Worm (Caenorhabditis elegans): ENCODE results near the gene T28A11.18.

The T28A11.18 gene

DNA sequence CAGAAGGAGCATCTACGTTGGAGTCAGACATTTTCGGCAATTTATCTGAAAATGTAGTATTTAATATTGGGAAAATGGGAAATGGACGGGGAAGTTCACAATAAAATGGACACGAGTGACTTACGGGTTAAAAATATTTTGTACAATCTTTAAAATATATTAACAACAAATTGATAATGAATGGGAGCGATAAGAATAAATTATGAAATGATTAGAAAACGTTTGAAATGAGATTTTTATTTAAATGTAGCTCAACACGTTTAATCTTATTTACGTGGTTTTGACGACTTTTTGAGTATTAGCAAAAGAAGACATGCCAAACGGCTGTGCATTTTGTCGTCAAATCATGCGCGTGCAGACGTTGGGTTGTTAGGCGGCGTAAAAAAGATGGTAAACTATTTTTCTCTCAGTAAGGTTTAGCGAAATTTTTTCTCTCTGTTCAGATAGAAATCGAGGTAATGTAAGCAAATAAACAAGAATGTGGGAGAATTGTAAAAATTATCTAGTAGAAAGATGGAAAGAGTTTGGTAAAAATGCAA is 10.3 kb upstream of the T28A11.18 start, which contains the start of gene fbxa-64 (continued):
- TF ChIP-seq R02D3.7 (tag; optimal IDR thresholded peaks at IDR 0.05) (no peak), dpl-1 (GFP tag; optimal IDR thresholded peaks at IDR 0.05) (peak; percentile 7), D1046.2 (GFP tag; IDR thresholded peaks at IDR 0.05) (no peak), rbr-2 (tag; optimal IDR thresholded peaks at IDR 0.05) (no peak), egl-43 (GFP tag; IDR thresholded peaks at IDR 0.05) (no peak), snpc-1.2 (GFP tag; IDR thresholded peaks at IDR 0.05) (no peak), ztf-11 (tag; optimal IDR thresholded peaks at IDR 0.05) (no peak)

DNA sequence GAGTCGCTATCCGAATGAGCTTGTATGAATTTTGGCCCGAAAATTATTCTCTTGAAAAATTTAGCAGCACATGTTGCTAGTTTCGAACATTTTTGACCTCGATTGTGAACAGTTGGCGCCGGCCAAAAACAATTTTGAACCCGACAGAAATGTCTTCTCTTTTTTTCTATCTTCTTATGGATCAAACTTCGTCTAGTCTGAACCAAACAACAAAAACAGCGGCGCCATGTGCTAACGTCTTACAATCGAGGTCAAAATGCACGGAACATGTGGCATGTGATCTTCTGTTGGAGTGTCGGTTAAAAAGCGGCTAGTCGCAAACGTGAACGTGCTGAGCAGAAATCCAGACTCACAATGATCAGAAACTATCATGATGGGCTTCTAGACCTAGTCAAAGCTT is 8.3 kb upstream of the T28A11.18 start:
- TF ChIP-seq nhr-25 (tag; optimal IDR thresholded peaks at IDR 0.05; ENCODE audit: borderline replicate concordance, insufficient read depth) (no peak), lin-38 (GFP tag; IDR thresholded peaks at IDR 0.05) (no peak), aha-1 (tag) (no peak), rbr-2 (tag; optimal IDR thresholded peaks at IDR 0.05) (no peak), F44E2.7 (GFP tag; IDR thresholded peaks at IDR 0.05) (no peak), saeg-2 (GFP tag; IDR thresholded peaks at IDR 0.05) (no peak), lin-1 (GFP tag; IDR thresholded peaks at IDR 0.05) (no peak), mxl-3 (GFP tag; optimal IDR thresholded peaks at IDR 0.05) (peak; percentile 49), hlh-30 (tag; optimal IDR thresholded peaks at IDR 0.05; ENCODE audit: insufficient read depth) (peak; percentile 16), egl-43 (GFP tag; IDR thresholded peaks at IDR 0.05) (no peak), daf-16 (GFP tag; optimal IDR thresholded peaks at IDR 0.05) (peak in 1 of 2 experiments; percentile 90), daf-16 (tag; optimal IDR thresholded peaks at IDR 0.05) (no peak), nhr-11 (tag; optimal IDR thresholded peaks at IDR 0.05) (peak; percentile 15), unc-62 (GFP tag; optimal IDR thresholded peaks at IDR 0.05 in 1 of 2) (peak in 1 of 2 experiments; percentile 80), unc-62 (tag; optimal IDR thresholded peaks at IDR 0.05) (no peak), ctbp-1 (GFP tag; IDR thresholded peaks at IDR 0.05) (no peak), hlh-11 (tag; optimal IDR thresholded peaks at IDR 0.05) (peak; percentile 70), dmd-6 (GFP tag; IDR thresholded peaks at IDR 0.05) (peak; percentile 56), ceh-62 (tag; optimal IDR thresholded peaks at IDR 0.05) (no peak), mep-1 (tag; optimal IDR thresholded peaks at IDR 0.05) (no peak), ceh-20 (GFP tag; IDR thresholded peaks at IDR 0.05) (0 out of 2 replicates have a peak, but pooled peaks have one; percentile 26), madf-9 (GFP tag; conservative IDR thresholded peaks at IDR 0.05) (no peak)

DNA sequence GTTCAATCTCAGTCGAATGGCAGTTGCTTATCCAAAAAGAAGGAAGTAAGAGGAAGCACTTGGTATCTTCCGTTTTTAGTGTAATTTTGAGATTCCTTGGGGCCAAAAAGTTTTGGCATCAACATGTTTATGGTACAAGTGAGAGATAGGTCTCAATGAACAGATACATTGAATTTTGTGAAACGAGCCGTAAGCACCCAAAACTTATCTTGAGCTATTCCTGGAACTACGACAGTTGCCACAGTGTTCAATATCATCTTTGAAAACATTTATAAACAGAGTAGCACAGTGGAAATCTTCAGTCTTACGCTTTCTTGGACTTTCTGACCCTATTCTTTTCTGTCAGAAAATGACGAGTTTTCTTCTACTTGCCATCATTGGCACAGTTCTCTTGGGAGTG is 7.2 kb upstream of the T28A11.18 start, which contains the start of gene T28A11.3:
TSS of gene T28A11.3 (plus strand) at position 301 of the 400 bp plus-strand sequence.
- no peak for TF ChIP-seq ceh-20 (GFP tag; IDR thresholded peaks at IDR 0.05)
- no peak for TF ChIP-seq spr-3 (GFP tag; optimal IDR thresholded peaks at IDR 0.05)
- no peak for TF ChIP-seq F26F4.8 (GFP tag; conservative IDR thresholded peaks at IDR 0.05)
- peak in 1 of 2 experiments; percentile 32 for TF ChIP-seq daf-16 (GFP tag; optimal IDR thresholded peaks at IDR 0.05)
- TF ChIP-seq daf-16 (tag; optimal IDR thresholded peaks at IDR 0.05): no peak
- no peak for TF ChIP-seq nhr-76 (tag; optimal IDR thresholded peaks at IDR 0.05)

DNA sequence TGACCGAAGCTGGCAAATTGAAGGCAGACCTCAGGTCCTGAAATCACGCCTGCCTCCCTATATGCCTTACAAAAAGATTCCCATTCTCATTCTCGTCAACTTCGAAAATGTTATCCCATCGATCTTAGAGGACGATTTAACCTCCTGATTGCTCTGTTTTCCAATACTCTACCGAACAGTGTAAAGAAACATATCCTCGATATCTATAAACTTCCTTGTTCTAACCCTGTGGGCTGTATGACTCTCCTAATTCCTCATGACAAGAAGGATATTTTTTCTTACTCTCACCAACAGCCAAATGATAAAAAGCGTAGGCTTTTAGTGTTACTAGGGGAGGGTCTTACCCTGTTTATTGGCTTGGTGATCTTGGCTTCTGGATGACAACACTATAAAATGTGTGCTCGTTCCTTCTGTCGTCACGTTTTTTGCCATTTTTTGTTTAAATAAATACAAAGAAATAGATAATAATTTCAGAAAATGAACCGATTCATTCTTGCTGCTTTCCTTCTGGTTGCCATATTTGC is 5.8 kb upstream of the T28A11.18 start, which contains the start of gene T28A11.4:
TSS of gene T28A11.4 (plus strand) at position 474 of the 524 bp plus-strand sequence.
- TF ChIP-seq unc-62 (GFP tag; optimal IDR thresholded peaks at IDR 0.05 in 1 of 2) (peak in 1 of 2 experiments; percentile 55), unc-62 (tag; optimal IDR thresholded peaks at IDR 0.05) (no peak), aha-1 (tag) (peak; percentile 68), php-3 (GFP tag; IDR thresholded peaks at IDR 0.05) (no peak), spr-3 (GFP tag; optimal IDR thresholded peaks at IDR 0.05) (no peak)

DNA sequence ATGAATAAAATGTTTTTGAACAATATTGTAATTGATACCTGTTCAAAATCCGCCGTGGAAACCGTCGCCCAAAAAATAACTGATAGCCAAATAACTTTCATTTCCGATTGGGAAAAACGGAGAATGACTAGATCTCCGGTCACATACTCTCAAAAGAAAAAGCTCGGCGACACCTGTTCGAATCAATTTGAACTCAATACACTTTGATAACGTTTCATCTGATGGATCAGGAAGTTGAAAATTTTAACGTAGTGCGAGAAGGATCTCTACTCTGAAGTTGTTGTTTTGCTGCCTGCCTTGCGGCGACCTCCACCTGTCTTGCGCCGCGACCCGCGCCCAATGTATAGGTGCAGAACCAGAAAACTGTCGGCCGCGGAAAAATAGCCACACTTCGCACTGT is 5.3 kb upstream of the T28A11.18 start, which contains the start of gene T28A11.20:
TSS of gene T28A11.20 (minus strand) at position 101 of the 400 bp plus-strand sequence.
- TF ChIP-seq tag-97 (GFP tag; IDR thresholded peaks at IDR 0.05) (no peak), hif-1 (tag; optimal IDR thresholded peaks at IDR 0.05) (no peak), mep-1 (tag; optimal IDR thresholded peaks at IDR 0.05) (no peak), unc-39 (tag; optimal IDR thresholded peaks at IDR 0.05) (no peak), lir-3 (tag; optimal IDR thresholded peaks at IDR 0.05) (no peak), madf-5 (GFP tag; IDR thresholded peaks at IDR 0.05) (no peak), nhr-25 (tag; optimal IDR thresholded peaks at IDR 0.05; ENCODE audit: borderline replicate concordance, insufficient read depth) (no peak), rbr-2 (tag; optimal IDR thresholded peaks at IDR 0.05) (no peak), pqm-1 (tag; optimal IDR thresholded peaks at IDR 0.05) (no peak), fkh-10 (GFP tag; optimal IDR thresholded peaks at IDR 0.05) (no peak), nhr-41 (GFP tag; IDR thresholded peaks at IDR 0.05) (no peak), ceh-32 (tag; optimal IDR thresholded peaks at IDR 0.05; ENCODE audit: poor library complexity) (no peak)
